Fruit fly (Drosophila melanogaster): ENCODE measurements around the gene mtd.
A peak's percentile ranks its signal among the peaks of the same experiment; 100 is the strongest.

mtd gene

dm6 chr3R:5249308-5249707 lies 100.9 kb downstream of the mtd start:
- TF ChIP-seq Pif1B (GFP tag; optimal IDR thresholded peaks at IDR 0.05), result no peak
- TF ChIP-seq Snoo (tag; optimal IDR thresholded peaks at IDR 0.05), result no peak
- no peak for TF ChIP-seq CG9948 (tag; optimal IDR thresholded peaks at IDR 0.05)
- no peak for TF ChIP-seq CG34367 (tag; optimal IDR thresholded peaks at IDR 0.05)
- TF ChIP-seq EcR (GFP tag; optimal IDR thresholded peaks at IDR 0.05), result no peak
- no peak for TF ChIP-seq CG4496 (GFP tag; IDR thresholded peaks at IDR 0.05)
- TF ChIP-seq fd96Ca (GFP tag; IDR thresholded peaks at IDR 0.05), result no peak
- TF ChIP-seq CG15710 (tag; optimal IDR thresholded peaks at IDR 0.05), result no peak
- TF ChIP-seq gl (tag; optimal IDR thresholded peaks at IDR 0.05), result no peak
- no peak for TF ChIP-seq Ets98B (GFP tag; IDR thresholded peaks at IDR 0.05)
- TF ChIP-seq D1 (tag; optimal IDR thresholded peaks at IDR 0.05), result no peak
- no peak for TF ChIP-seq CG10348 (GFP tag; IDR thresholded peaks at IDR 0.05)
- TF ChIP-seq CG8159 (tag; optimal IDR thresholded peaks at IDR 0.05), result no peak

DNA sequence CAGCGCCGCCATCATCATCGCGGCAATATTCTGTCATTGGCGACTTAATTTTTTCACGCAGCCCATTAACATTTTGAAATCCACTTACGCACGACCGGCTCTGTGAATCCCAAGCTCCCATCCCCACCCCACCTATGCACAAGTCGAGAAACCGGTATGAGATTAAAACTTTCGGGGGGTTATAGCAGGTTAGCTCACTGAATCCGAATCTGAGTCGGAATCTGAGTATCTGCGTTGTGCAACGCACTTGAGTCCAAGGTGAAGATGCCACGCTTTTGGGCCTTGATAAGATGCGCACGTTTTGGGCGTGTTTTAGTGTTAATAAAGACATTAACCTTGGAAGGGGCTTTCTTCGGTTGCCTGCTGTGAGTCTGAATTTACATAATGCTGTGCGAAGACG lies 103.3 kb downstream of the mtd start:
- TF ChIP-seq Ets98B (GFP tag; IDR thresholded peaks at IDR 0.05) (no peak), EcR (GFP tag; optimal IDR thresholded peaks at IDR 0.05) (peak; percentile 85), CG13204 (GFP tag; optimal IDR thresholded peaks at IDR 0.05) (peak; percentile 2)

- TF ChIP-seq rn (GFP tag; IDR thresholded peaks at IDR 0.05) (no peak), CG14655 (GFP tag; optimal IDR thresholded peaks at IDR 0.05) (no peak), EcR (GFP tag; optimal IDR thresholded peaks at IDR 0.05) (no peak), gl (tag; optimal IDR thresholded peaks at IDR 0.05) (no peak), CG10348 (GFP tag; IDR thresholded peaks at IDR 0.05) (no peak)
These were observed 109.5 kb downstream of the mtd start, which contains the start of gene CG33293 for dm6 chr3R:5240721-5241120. Gene CG33293 (minus strand): TSS chr3R:5240735.

- no peak for TF ChIP-seq CG34367 (tag; optimal IDR thresholded peaks at IDR 0.05)
- no peak for TF ChIP-seq CG14655 (GFP tag; optimal IDR thresholded peaks at IDR 0.05)
- no peak for TF ChIP-seq CG32121 (GFP tag; IDR thresholded peaks at IDR 0.05)
- TF ChIP-seq CG12605 (GFP tag; IDR thresholded peaks at IDR 0.05), result no peak
- no peak for TF ChIP-seq Snoo (tag; optimal IDR thresholded peaks at IDR 0.05)
- no peak for TF ChIP-seq CG15710 (tag; optimal IDR thresholded peaks at IDR 0.05)
- TF ChIP-seq fd96Ca (GFP tag; IDR thresholded peaks at IDR 0.05), result no peak
- TF ChIP-seq gl (tag; optimal IDR thresholded peaks at IDR 0.05), result no peak
- no peak for TF ChIP-seq rn (GFP tag; IDR thresholded peaks at IDR 0.05)
- TF ChIP-seq CG4496 (GFP tag; IDR thresholded peaks at IDR 0.05), result no peak
- no peak for TF ChIP-seq CG13204 (GFP tag; optimal IDR thresholded peaks at IDR 0.05)
- no peak for TF ChIP-seq Pif1B (GFP tag; optimal IDR thresholded peaks at IDR 0.05)
- TF ChIP-seq CG9948 (tag; optimal IDR thresholded peaks at IDR 0.05), result no peak
- no peak for TF ChIP-seq D1 (tag; optimal IDR thresholded peaks at IDR 0.05)
- TF ChIP-seq Pif1A (GFP tag; optimal IDR thresholded peaks at IDR 0.05), result no peak
- TF ChIP-seq CG10348 (GFP tag; IDR thresholded peaks at IDR 0.05), result no peak
- TF ChIP-seq EcR (GFP tag; optimal IDR thresholded peaks at IDR 0.05), result no peak
- no peak for TF ChIP-seq CG8301 (tag; optimal IDR thresholded peaks at IDR 0.05)
These were observed 113.0 kb downstream of the mtd start, which contains the start of gene rtp for dm6 chr3R:5237215-5237614. Gene rtp (minus strand): TSS chr3R:5237315.

DNA sequence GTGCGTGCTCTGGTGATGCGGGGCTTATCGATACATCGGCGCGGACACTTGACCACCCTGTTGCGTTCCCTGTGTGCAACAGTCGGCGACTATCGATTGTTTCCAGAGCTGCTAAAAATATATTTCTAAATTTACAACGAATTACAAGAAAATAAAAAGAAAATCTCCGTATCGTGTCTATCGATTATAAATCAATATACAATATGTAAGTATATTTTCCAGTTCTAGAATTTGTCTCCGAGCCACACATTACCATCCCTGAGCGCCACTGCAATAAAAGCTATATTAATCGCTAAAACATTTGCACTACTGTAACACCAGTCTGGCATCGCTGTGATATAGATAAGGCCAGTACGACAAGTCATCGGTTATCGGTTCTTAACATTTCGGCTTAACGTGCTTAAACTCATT lies 118.0 kb downstream of the mtd start, which contains the start of the genes Kat60 and Mms19:
Gene Kat60 (minus strand): TSS at position 13 of the 411 bp plus-strand sequence.
Gene Mms19 (plus strand): TSS at position 347 of the 411 bp plus-strand sequence.
- TF ChIP-seq EcR (GFP tag; optimal IDR thresholded peaks at IDR 0.05) (no peak), CG13204 (GFP tag; optimal IDR thresholded peaks at IDR 0.05) (no peak), CG34367 (tag; optimal IDR thresholded peaks at IDR 0.05) (no peak), Pif1B (GFP tag; optimal IDR thresholded peaks at IDR 0.05) (no peak), CG32121 (GFP tag; IDR thresholded peaks at IDR 0.05) (peak; percentile 25; the same call in 1 of the 2 replicates), gl (tag; optimal IDR thresholded peaks at IDR 0.05) (no peak), CG12605 (GFP tag; IDR thresholded peaks at IDR 0.05) (no peak), Pif1A (GFP tag; optimal IDR thresholded peaks at IDR 0.05) (no peak), Snoo (tag; optimal IDR thresholded peaks at IDR 0.05) (no peak), CG15710 (tag; optimal IDR thresholded peaks at IDR 0.05) (peak; percentile 49), CG14655 (GFP tag; optimal IDR thresholded peaks at IDR 0.05) (no peak), CG8159 (tag; optimal IDR thresholded peaks at IDR 0.05) (peak; percentile 47), CG10348 (GFP tag; IDR thresholded peaks at IDR 0.05) (no peak), CG17806 (tag; optimal IDR thresholded peaks at IDR 0.05) (peak; percentile 23), Ets98B (GFP tag; IDR thresholded peaks at IDR 0.05) (peak; percentile 29; the same call in 1 of the 2 replicates), D1 (tag; optimal IDR thresholded peaks at IDR 0.05) (no peak), fd96Ca (GFP tag; IDR thresholded peaks at IDR 0.05) (peak; percentile 60; the same call in 2 of the 3 replicates), CG9948 (tag; optimal IDR thresholded peaks at IDR 0.05) (peak; percentile 2), CG8301 (tag; optimal IDR thresholded peaks at IDR 0.05) (no peak), CG4496 (GFP tag; IDR thresholded peaks at IDR 0.05) (peak; percentile 37; the same call in 1 of the 3 replicates), rn (GFP tag; IDR thresholded peaks at IDR 0.05) (peak; percentile 59; the same call in 1 of the 2 replicates)

DNA sequence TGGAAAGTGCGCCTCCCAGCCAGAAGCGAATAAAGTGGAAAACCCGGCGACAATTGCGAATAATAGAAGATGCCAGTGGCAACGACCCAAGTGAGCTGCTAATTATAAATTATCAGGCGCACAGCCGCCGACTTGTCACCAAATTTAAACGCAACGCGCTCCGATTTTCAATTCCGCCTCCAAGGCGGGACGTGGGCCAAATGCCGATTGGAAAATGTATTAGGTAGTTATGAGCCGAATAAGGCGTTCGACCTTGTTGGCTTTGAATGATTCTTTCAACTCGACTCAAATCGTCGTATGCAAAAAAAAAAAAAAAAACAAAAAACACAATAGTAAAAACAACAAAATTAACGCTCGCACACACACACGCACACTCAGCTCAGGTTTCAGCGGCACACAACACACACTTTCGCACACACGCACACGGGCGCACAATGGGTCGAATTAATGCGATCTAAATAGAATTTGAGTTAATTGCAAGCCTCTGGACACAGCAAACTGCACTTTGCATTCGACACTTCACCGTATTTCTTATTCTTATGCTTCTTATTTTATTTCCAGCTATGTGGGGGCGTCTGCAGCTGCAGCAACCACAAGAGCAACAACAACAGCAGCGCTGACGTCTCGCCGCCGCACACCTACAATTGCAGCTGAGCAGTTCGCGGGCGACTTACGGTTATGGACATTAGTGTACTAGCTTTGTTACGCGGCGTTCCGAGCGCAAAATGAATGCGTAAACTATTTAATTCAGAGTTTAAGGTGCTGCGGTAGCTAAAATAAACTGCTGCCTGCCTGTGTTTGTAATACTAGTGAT lies 118.7 kb downstream of the mtd start:
- peak; percentile 47; the same call in 1 of the 2 replicates for TF ChIP-seq CG12605 (GFP tag; IDR thresholded peaks at IDR 0.05)
- no peak for TF ChIP-seq CG34367 (tag; optimal IDR thresholded peaks at IDR 0.05)
- peak; percentile 43; the same call in 1 of the 3 replicates for TF ChIP-seq fd96Ca (GFP tag; IDR thresholded peaks at IDR 0.05)

All from whole organism, pupa.